Worm (Caenorhabditis elegans) whole organism, young adult: Measurements from ENCODE around the gene mlc-4.

Experiments used
- F22D6.2 ChIP-seq: sonication (generic microtip); optimal IDR thresholded peaks from 2 replicates; lab custom pipeline; 2016; ENCODE audit warnings: mild to moderate bottlenecking, missing genetic modification characterization, missing compliant biosample characterization
- F23B12.7 ChIP-seq: sonication (generic microtip); optimal IDR thresholded peaks from 2 replicates; lab custom pipeline; 2017; ENCODE audit warnings: missing genetic modification characterization, mild to moderate bottlenecking, missing compliant biosample characterization, antibody characterized with exemption, moderate library complexity; ENCODE audit not compliant: insufficient read depth
- F33H1.4 ChIP-seq: fragments of 200-800 bp; sonication (Bioruptor generic); IDR thresholded peaks from 2 replicates; pipeline ENCODE4 v1.3.6; 2022; ENCODE audit warnings: missing genetic modification reagents, missing genetic modification characterization, missing compliant biosample characterization
- F37B4.10 ChIP-seq: fragments of 200-800 bp; sonication (Bioruptor generic); IDR thresholded peaks from 2 replicates; pipeline ENCODE4 v1.3.6; 2022; ENCODE audit warnings: missing genetic modification characterization, missing compliant biosample characterization
- F49E8.2 ChIP-seq: sonication (generic microtip); optimal IDR thresholded peaks from 3 replicates; lab custom pipeline; 2017; ENCODE audit warnings: missing genetic modification characterization, mild to moderate bottlenecking, missing compliant biosample characterization, antibody characterized with exemption, moderate library complexity; ENCODE audit not compliant: insufficient read depth
- Y56A3A.18 ChIP-seq: fragments of 200-800 bp; sonication (Bioruptor generic); IDR thresholded peaks from 2 replicates; pipeline ENCODE4 v1.3.6; 2022; ENCODE audit warnings: missing genetic modification reagents, missing genetic modification characterization, missing compliant biosample characterization
- Y79H2A.3 ChIP-seq: fragments of 200-800 bp; sonication (Bioruptor generic); conservative IDR thresholded peaks from 2 replicates; pipeline ENCODE4 v1.3.6; 2022; ENCODE audit warnings: missing genetic modification reagents, missing genetic modification characterization, missing compliant biosample characterization
- ama-1 ChIP-seq, 3 experiments: fragments of 150-350 bp in 1 of 3; sonication (generic microtip) in 2 of 3; optimal IDR thresholded peaks; 2 replicates each; lab custom pipeline; 2014 to 2018; ENCODE audit warnings: missing biosample characterization in 2 of 3, missing genetic modification characterization in 2 of 3, missing genetic modification reagents in 2 of 3
- athp-1 ChIP-seq: sonication (generic microtip); optimal IDR thresholded peaks from 2 replicates; lab custom pipeline; 2017; ENCODE audit warnings: mild to moderate bottlenecking, missing genetic modification characterization, missing compliant biosample characterization
- attf-5 ChIP-seq: fragments of 200-800 bp; sonication (Bioruptor generic); optimal IDR thresholded peaks from 2 replicates; lab custom pipeline; 2018; ENCODE audit warnings: mild to moderate bottlenecking, missing genetic modification characterization, missing compliant biosample characterization
- bed-1 ChIP-seq: fragments of 200-800 bp; sonication (Bioruptor generic); IDR thresholded peaks from 2 replicates; pipeline ENCODE4 v1.3.6; 2022; ENCODE audit warnings: missing genetic modification reagents, missing genetic modification characterization, missing compliant biosample characterization
- ccch-3 ChIP-seq: fragments of 200-800 bp; sonication (Bioruptor generic); optimal IDR thresholded peaks from 2 replicates; lab custom pipeline; 2018; ENCODE audit warnings: mild to moderate bottlenecking, missing genetic modification characterization, missing compliant biosample characterization
- cebp-1 ChIP-seq, 2 experiments: fragments of 200-800 bp in 1 of 2; sonication (Bioruptor generic) in 1 of 2; sonication (generic microtip) in 1 of 2; IDR thresholded peaks in 1 of 2; optimal IDR thresholded peaks in 1 of 2; 2 replicates each; pipeline versions ENCODE4 v1.3.6 to Lab custom; 2017 to 2022; ENCODE audit warnings: missing compliant biosample characterization in 2 of 2, missing genetic modification characterization in 2 of 2, mild to moderate bottlenecking in 1 of 2, missing genetic modification reagents in 1 of 2, moderate library complexity in 1 of 2
- cebp-2 ChIP-seq: fragments of 200-800 bp; sonication (Bioruptor generic); IDR thresholded peaks from 2 replicates; pipeline ENCODE4 v1.3.6; 2022; ENCODE audit warnings: missing genetic modification characterization, missing compliant biosample characterization
- ceh-100 ChIP-seq: fragments of 200-800 bp; sonication (Bioruptor generic); IDR thresholded peaks from 2 replicates; pipeline ENCODE4 v1.3.6; 2022; ENCODE audit warnings: missing genetic modification reagents, missing genetic modification characterization, missing compliant biosample characterization
- dox-1 ChIP-seq: fragments of 200-800 bp; sonication (Bioruptor generic); IDR thresholded peaks from 2 replicates; pipeline ENCODE4 v1.3.6; 2022; ENCODE audit warnings: missing genetic modification reagents, missing genetic modification characterization, missing compliant biosample characterization
- dpff-1 ChIP-seq: sonication (generic microtip); optimal IDR thresholded peaks from 2 replicates; lab custom pipeline; 2017; ENCODE audit warnings: mild to moderate bottlenecking, missing genetic modification characterization, missing compliant biosample characterization
- dpl-1 ChIP-seq: fragments of 150-350 bp; optimal IDR thresholded peaks from 2 replicates; lab custom pipeline; 2014; ENCODE audit warnings: missing biosample characterization, missing genetic modification reagents, missing genetic modification characterization
- efl-1 ChIP-seq: fragments of 150-350 bp; optimal IDR thresholded peaks from 2 replicates; lab custom pipeline; 2014; ENCODE audit warnings: missing biosample characterization, missing genetic modification reagents, missing genetic modification characterization
- egl-18 ChIP-seq: fragments of 200-800 bp; sonication (Bioruptor generic); IDR thresholded peaks from 2 replicates; pipeline ENCODE4 v1.3.6; 2022; ENCODE audit warnings: missing genetic modification reagents, missing genetic modification characterization, missing compliant biosample characterization
- ets-4 ChIP-seq: fragments of 200-800 bp; sonication (Bioruptor generic); optimal IDR thresholded peaks from 2 replicates; lab custom pipeline; 2018; ENCODE audit warnings: mild to moderate bottlenecking, missing genetic modification characterization, missing compliant biosample characterization
- gei-17 ChIP-seq: fragments of 200-800 bp; sonication (Bioruptor generic); optimal IDR thresholded peaks from 2 replicates; lab custom pipeline; 2018; ENCODE audit warnings: mild to moderate bottlenecking, missing genetic modification characterization, missing compliant biosample characterization
- hmg-1.2 ChIP-seq: fragments of 200-800 bp; sonication (Bioruptor generic); IDR thresholded peaks from 2 replicates; pipeline ENCODE4 v1.3.6; 2022; ENCODE audit warnings: missing genetic modification reagents, missing genetic modification characterization, missing compliant biosample characterization
- hrde-1 ChIP-seq: sonication (generic microtip); optimal IDR thresholded peaks from 2 replicates; lab custom pipeline; 2016; ENCODE audit warnings: missing genetic modification characterization, mild to moderate bottlenecking, missing compliant biosample characterization, moderate library complexity, missing genotype, missing genetic modification reagents, borderline replicate concordance
- lin-26 ChIP-seq: fragments of 200-800 bp; sonication (Bioruptor generic); IDR thresholded peaks from 2 replicates; pipeline ENCODE4 v1.3.6; 2022; ENCODE audit warnings: missing genetic modification reagents, missing genetic modification characterization, missing compliant biosample characterization
- lin-54 ChIP-seq: fragments of 200-800 bp; sonication (Bioruptor generic); optimal IDR thresholded peaks from 2 replicates; lab custom pipeline; 2018; ENCODE audit warnings: mild to moderate bottlenecking, missing genetic modification characterization, missing compliant biosample characterization
- lsl-1 ChIP-seq: fragments of 200-800 bp; sonication (Bioruptor generic); optimal IDR thresholded peaks from 2 replicates; lab custom pipeline; 2018; ENCODE audit warnings: mild to moderate bottlenecking, missing genetic modification characterization, moderate library complexity, missing compliant biosample characterization
- lsy-27 ChIP-seq: sonication (generic microtip); optimal IDR thresholded peaks from 2 replicates; lab custom pipeline; 2017; ENCODE audit warnings: missing genetic modification characterization, mild to moderate bottlenecking, missing compliant biosample characterization, antibody characterized with exemption, missing genotype, borderline replicate concordance; ENCODE audit not compliant: insufficient read depth
- madf-3 ChIP-seq: fragments of 200-800 bp; sonication (Bioruptor generic); IDR thresholded peaks from 2 replicates; pipeline ENCODE4 v1.3.6; 2022; ENCODE audit warnings: missing genetic modification reagents, missing genetic modification characterization, missing compliant biosample characterization
- madf-6 ChIP-seq: fragments of 200-800 bp; sonication (Bioruptor generic); IDR thresholded peaks from 2 replicates; pipeline ENCODE4 v1.3.6; 2022; ENCODE audit warnings: missing genetic modification reagents, missing genetic modification characterization, missing compliant biosample characterization
- madf-8 ChIP-seq: fragments of 200-800 bp; sonication (Bioruptor generic); conservative IDR thresholded peaks from 2 replicates; pipeline ENCODE4 v1.3.6; 2022; ENCODE audit warnings: missing genetic modification reagents, missing genetic modification characterization, missing compliant biosample characterization
- mxl-1 ChIP-seq: sonication (generic microtip); optimal IDR thresholded peaks from 2 replicates; lab custom pipeline; 2016; ENCODE audit warnings: missing genetic modification characterization, missing compliant biosample characterization
- nfya-1 ChIP-seq: sonication (generic microtip); optimal IDR thresholded peaks from 2 replicates; lab custom pipeline; 2017; ENCODE audit warnings: antibody characterized with exemption, missing compliant biosample characterization, missing genetic modification characterization, borderline replicate concordance; ENCODE audit not compliant: insufficient read depth
- nhr-80 ChIP-seq: sonication (generic microtip); optimal IDR thresholded peaks from 2 replicates; lab custom pipeline; 2016; ENCODE audit warnings: missing genetic modification characterization, missing compliant biosample characterization
- nhr-90 ChIP-seq: sonication (generic microtip); optimal IDR thresholded peaks from 2 replicates; lab custom pipeline; 2016; ENCODE audit warnings: missing genotype, mild to moderate bottlenecking, missing genetic modification characterization, missing compliant biosample characterization
- rpc-1 ChIP-seq, 2 experiments: fragments of 150-350 bp in 1 of 2; sonication (generic microtip) in 1 of 2; optimal IDR thresholded peaks; 2 replicates each; lab custom pipeline; 2014 to 2018; ENCODE audit warnings: missing biosample characterization in 1 of 2, missing genetic modification characterization in 1 of 2, missing genetic modification reagents in 1 of 2, missing genotype in 1 of 2
- sea-2 ChIP-seq: fragments of 200-800 bp; sonication (Bioruptor generic); IDR thresholded peaks from 2 replicates; pipeline ENCODE4 v1.3.6; 2022; ENCODE audit warnings: missing genetic modification characterization, missing compliant biosample characterization
- snpc-1.3 ChIP-seq: sonication (generic microtip); optimal IDR thresholded peaks from 2 replicates; lab custom pipeline; 2017; ENCODE audit warnings: missing genetic modification characterization, mild to moderate bottlenecking, missing compliant biosample characterization, antibody characterized with exemption, moderate library complexity, missing genotype, missing genetic modification reagents; ENCODE audit not compliant: insufficient read depth
- sptf-2 ChIP-seq: fragments of 200-800 bp; sonication (Bioruptor generic); optimal IDR thresholded peaks from 2 replicates; lab custom pipeline; 2018; ENCODE audit warnings: mild to moderate bottlenecking, missing genetic modification characterization, missing compliant biosample characterization
- unc-130 ChIP-seq: sonication (generic microtip); optimal IDR thresholded peaks from 2 replicates; lab custom pipeline; 2016; ENCODE audit warnings: missing genetic modification reagents, missing genetic modification characterization, missing compliant biosample characterization
- xnd-1 ChIP-seq: sonication (generic microtip); optimal IDR thresholded peaks from 2 replicates; lab custom pipeline; 2016; ENCODE audit warnings: missing genotype, missing genetic modification reagents, missing genetic modification characterization, missing compliant biosample characterization
- ztf-28 ChIP-seq: fragments of 200-800 bp; sonication (Bioruptor generic); IDR thresholded peaks from 2 replicates; pipeline ENCODE4 v1.3.6; 2022; ENCODE audit warnings: missing genetic modification reagents, missing genetic modification characterization, missing compliant biosample characterization

mlc-4 gene

DNA sequence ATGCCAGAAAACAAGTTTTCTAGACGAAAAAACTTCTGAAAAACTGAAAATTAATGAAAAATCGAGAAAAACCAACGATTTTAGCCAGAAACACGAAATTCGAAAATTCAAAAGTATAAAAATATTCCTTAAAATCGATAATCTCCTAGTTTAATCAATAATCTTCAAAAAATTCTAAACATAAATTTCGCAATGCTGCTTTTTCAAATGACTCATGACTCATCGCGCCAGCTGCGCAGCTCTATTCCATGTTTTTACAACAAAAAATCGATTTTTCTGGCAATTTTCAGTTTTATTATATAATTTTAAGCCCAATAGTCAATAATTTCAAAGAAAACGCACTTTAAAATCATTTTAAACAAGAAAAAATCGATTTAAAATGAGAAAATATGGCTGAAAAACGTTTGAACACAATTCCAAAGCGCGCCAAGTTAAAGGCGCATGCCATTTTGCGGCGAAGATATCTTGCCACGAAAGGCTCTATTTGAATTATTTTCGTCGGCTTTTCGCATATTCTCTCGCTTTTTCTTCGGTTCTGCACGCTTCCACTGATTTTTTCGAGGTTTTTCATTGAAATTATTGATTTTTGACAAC is 2.4 kb upstream of the mlc-4 start, which contains the start of gene cri-3:
TSS of gene cri-3 (plus strand) at position 482 of the 594 bp plus-strand sequence.
- TF ChIP-seq gei-17 (GFP tag; lab: Kevin White, UChicago), result no peak
- no peak for TF ChIP-seq F37B4.10 (GFP tag; lab: Robert Waterston, UW)
- no peak for TF ChIP-seq madf-8
- TF ChIP-seq lsy-27 (tag; lab: Kevin White, UChicago), result no peak
- peak; percentile 25 for TF ChIP-seq lin-54 (GFP tag; lab: Kevin White, UChicago)
- TF ChIP-seq madf-6, result 0 out of 2 replicates have a peak, but pooled peaks have one; percentile 20
- TF ChIP-seq F33H1.4 (GFP tag; lab: Robert Waterston, UW), result peak; percentile 66
- peak; percentile 24 for TF ChIP-seq dpl-1 (GFP tag; lab: Kevin White, UChicago)
- peak; percentile 27 for TF ChIP-seq efl-1 (GFP tag; lab: Kevin White, UChicago)
- TF ChIP-seq attf-5 (GFP tag; lab: Kevin White, UChicago), result peak; percentile 60
- peak; percentile 62; the same call in 1 of the 2 replicates for TF ChIP-seq cebp-1 (GFP tag; IDR thresholded peaks at IDR 0.05; lab: Robert Waterston, UW)
- peak; percentile 92 for TF ChIP-seq cebp-1 (tag; optimal IDR thresholded peaks at IDR 0.05; lab: Kevin White, UChicago)

DNA sequence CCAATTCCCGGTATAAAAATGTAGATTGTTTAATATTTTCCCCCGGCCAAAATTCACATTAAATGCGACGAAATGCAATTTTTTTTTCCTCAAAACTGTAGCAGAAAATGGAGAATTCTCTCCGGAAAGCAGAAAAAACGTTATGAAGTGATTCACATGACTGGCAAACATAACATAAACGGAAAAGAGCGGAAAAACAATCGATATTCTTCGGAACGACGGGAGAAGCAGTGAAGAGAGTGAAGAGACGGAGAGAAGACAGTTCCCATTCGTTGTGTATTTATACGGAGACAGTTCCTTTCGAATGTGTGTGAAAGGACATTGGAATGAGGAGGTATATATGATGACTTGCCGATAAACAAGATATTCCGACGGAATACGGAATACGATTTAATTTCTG is 1.5 kb upstream of the mlc-4 start:
- TF ChIP-seq hmg-1.2, result peak; percentile 25; the same call in 1 of the 2 replicates
- peak; percentile 21 for TF ChIP-seq ama-1 (optimal IDR thresholded peaks at IDR 0.05; lab: Kevin White, UChicago)
- TF ChIP-seq ama-1 (GFP tag; optimal IDR thresholded peaks at IDR 0.05; lab: Kevin White, UChicago), result no peak
- no peak for TF ChIP-seq dpl-1 (GFP tag; lab: Kevin White, UChicago)
- TF ChIP-seq, all 124 proteins: peak for 2

DNA sequence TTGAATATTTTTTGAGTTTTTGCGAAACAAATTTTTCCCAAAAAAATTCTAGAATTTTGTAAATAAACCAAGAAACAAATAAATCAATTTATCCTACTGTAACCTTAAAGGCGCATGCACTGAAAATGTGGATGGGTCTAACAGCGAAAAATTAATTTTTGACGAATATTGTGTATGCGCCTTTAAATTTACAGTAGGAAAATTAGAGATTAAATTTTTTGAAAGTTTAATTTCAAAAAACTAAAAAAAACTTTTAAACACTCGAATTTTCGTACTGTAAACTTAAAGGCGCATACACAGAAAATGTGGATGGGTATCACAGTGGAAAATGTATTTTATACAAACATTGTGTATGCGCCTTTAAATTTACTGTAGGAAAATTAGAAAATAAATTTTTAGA is 3.4 kb downstream of the mlc-4 start:
- TF ChIP-seq athp-1 (tag; lab: Kevin White, UChicago), result peak; percentile 62
- TF ChIP-seq egl-18 (GFP tag; lab: Robert Waterston, UW), result no peak
- no peak for TF ChIP-seq F23B12.7 (tag; lab: Kevin White, UChicago)
- no peak for TF ChIP-seq madf-3 (GFP tag; lab: Robert Waterston, UW)
- TF ChIP-seq dpff-1 (tag; lab: Kevin White, UChicago), result no peak
- no peak for TF ChIP-seq ets-4 (GFP tag; lab: Kevin White, UChicago)
- peak; percentile 28 for TF ChIP-seq snpc-1.3 (tag; lab: Kevin White, UChicago)
- no peak for TF ChIP-seq Y79H2A.3 (GFP tag; lab: Robert Waterston, UW)
- TF ChIP-seq F49E8.2 (tag; lab: Kevin White, UChicago), result peak; percentile 85
- TF ChIP-seq cebp-2 (GFP tag; lab: Robert Waterston, UW), result no peak
- TF ChIP-seq lin-26 (GFP tag; lab: Robert Waterston, UW), result no peak
- no peak for TF ChIP-seq nfya-1 (tag; lab: Kevin White, UChicago)
- peak; percentile 27 for TF ChIP-seq dpl-1 (GFP tag; lab: Kevin White, UChicago)
- peak; percentile 9 for TF ChIP-seq hrde-1
- no peak for TF ChIP-seq mxl-1
- TF ChIP-seq sea-2 (GFP tag; lab: Robert Waterston, UW), result no peak
- TF ChIP-seq nhr-80 (tag; lab: Kevin White, UChicago), result no peak
- no peak for TF ChIP-seq F22D6.2 (tag; lab: Kevin White, UChicago)
- no peak for TF ChIP-seq Y56A3A.18
- no peak for TF ChIP-seq sptf-2
- TF ChIP-seq ztf-28 (GFP tag; lab: Robert Waterston, UW), result no peak
- TF ChIP-seq ccch-3 (GFP tag; lab: Kevin White, UChicago), result no peak
- 0 out of 2 replicates have a peak, but pooled peaks have one; percentile 27 for TF ChIP-seq ceh-100 (GFP tag; lab: Robert Waterston, UW)
- peak; percentile 99 for TF ChIP-seq xnd-1 (tag; lab: Kevin White, UChicago)
- TF ChIP-seq unc-130 (GFP tag; lab: Kevin White, UChicago), result no peak
- TF ChIP-seq rpc-1 (optimal IDR thresholded peaks at IDR 0.05; lab: Kevin White, UChicago), result no peak
- no peak for TF ChIP-seq rpc-1 (tag; optimal IDR thresholded peaks at IDR 0.05; lab: Kevin White, UChicago)
- TF ChIP-seq nhr-90 (tag; lab: Kevin White, UChicago), result no peak
- TF ChIP-seq bed-1 (GFP tag; lab: Robert Waterston, UW), result no peak
- peak; percentile 99 for TF ChIP-seq lsl-1 (GFP tag; lab: Kevin White, UChicago)
- TF ChIP-seq dox-1, result peak; percentile 22; the same call in 1 of the 2 replicates
